Fruit fly (Drosophila melanogaster) whole organism, embryonic: Measurements from ENCODE around the gene spg.

Experiments
- Ada2b ChIP-seq: fragments of 200-800 bp; sonication (Bioruptor generic); IDR thresholded peaks from 2 replicates; pipeline ENCODE4 v1.3.6; 2022; ENCODE audit warnings: missing biosample characterization, missing genetic modification characterization
- Blimp-1 ChIP-seq: fragments of 200-800 bp; sonication (Bioruptor generic); optimal IDR thresholded peaks from 3 replicates; lab custom pipeline; 2018; ENCODE audit warnings: missing biosample characterization, missing genetic modification characterization, mild to moderate bottlenecking, moderate library complexity, missing genetic modification reagents
- CG10543 ChIP-seq: fragments of 200-800 bp; sonication (Bioruptor generic); optimal IDR thresholded peaks from 3 replicates; lab custom pipeline; 2017; ENCODE audit warnings: missing biosample characterization, mild to moderate bottlenecking, missing genetic modification characterization, moderate library complexity
- CG10979 ChIP-seq: fragments of 200-800 bp; sonication (Bioruptor generic); optimal IDR thresholded peaks from 2 replicates; lab custom pipeline; 2018; ENCODE audit warnings: missing biosample characterization, mild to moderate bottlenecking, missing genetic modification characterization, moderate library complexity
- CG12219 ChIP-seq: fragments of 200-800 bp; sonication (Bioruptor generic); optimal IDR thresholded peaks from 3 replicates; lab custom pipeline; 2018; ENCODE audit warnings: missing biosample characterization, mild to moderate bottlenecking, missing genetic modification characterization
- CG12659 ChIP-seq: fragments of 200-800 bp; sonication (Bioruptor generic); optimal IDR thresholded peaks from 3 replicates; lab custom pipeline; 2017; ENCODE audit warnings: mild to moderate bottlenecking, missing biosample characterization, missing genetic modification reagents, missing genetic modification characterization
- CG14710 ChIP-seq: fragments of 200-800 bp; sonication (Bioruptor generic); optimal IDR thresholded peaks from 3 replicates; lab custom pipeline; 2019; ENCODE audit warnings: missing biosample characterization, mild to moderate bottlenecking, missing genetic modification characterization, moderate library complexity
- CG17802 ChIP-seq: fragments of 200-800 bp; sonication (Bioruptor generic); optimal IDR thresholded peaks from 2 replicates; lab custom pipeline; 2018; ENCODE audit warnings: missing biosample characterization, mild to moderate bottlenecking, missing genetic modification characterization, moderate library complexity
- CG18262 ChIP-seq: fragments of 200-800 bp; optimal IDR thresholded peaks from 3 replicates; lab custom pipeline; 2019; ENCODE audit warnings: missing biosample characterization, mild to moderate bottlenecking, missing genetic modification characterization, moderate library complexity
- CG18599 ChIP-seq: fragments of 200-800 bp; sonication (Bioruptor generic); optimal IDR thresholded peaks from 3 replicates; lab custom pipeline; 2017; ENCODE audit warnings: missing biosample characterization, missing genetic modification characterization, mild to moderate bottlenecking, moderate library complexity, missing genetic modification reagents
- CG31365 ChIP-seq: fragments of 200-800 bp; sonication (Bioruptor generic); optimal IDR thresholded peaks from 2 replicates; lab custom pipeline; 2018; ENCODE audit warnings: missing biosample characterization, mild to moderate bottlenecking, missing genetic modification characterization
- CG3838 ChIP-seq: fragments of 200-800 bp; sonication (Bioruptor generic); optimal IDR thresholded peaks from 3 replicates; lab custom pipeline; 2016; ENCODE audit warnings: missing biosample characterization, missing genetic modification characterization
- CG6689 ChIP-seq: fragments of 200-800 bp; sonication (Bioruptor generic); IDR thresholded peaks from 2 replicates; pipeline ENCODE4 v1.3.6; 2022; ENCODE audit warnings: missing biosample characterization, missing genetic modification characterization
- CG7745 ChIP-seq: fragments of 200-800 bp; sonication (Bioruptor generic); optimal IDR thresholded peaks from 2 replicates; lab custom pipeline; 2018; ENCODE audit warnings: missing biosample characterization, mild to moderate bottlenecking, missing genetic modification characterization, moderate library complexity
- D ChIP-seq, 2 experiments: fragments of 200-800 bp in 1 of 2; fragments of >200 bp in 1 of 2; sonication (Bioruptor generic) in 1 of 2; optimal IDR thresholded peaks; 2 replicates in 1 of 2; 3 replicates in 1 of 2; lab custom pipeline; 2017; ENCODE audit warnings: mild to moderate bottlenecking in 1 of 2, missing biosample characterization in 1 of 2, missing genetic modification characterization in 1 of 2, missing genetic modification reagents in 1 of 2
- Elba2 ChIP-seq: fragments of 200-800 bp; sonication (Bioruptor generic); optimal IDR thresholded peaks from 3 replicates; lab custom pipeline; 2016; ENCODE audit warnings: missing biosample characterization, missing genetic modification characterization
- GATAe ChIP-seq: fragments of 200-800 bp; sonication (Bioruptor generic); conservative IDR thresholded peaks from 2 replicates; pipeline ENCODE4 v1.3.6; 2022; ENCODE audit warnings: missing biosample characterization, missing genetic modification characterization
- Hsf ChIP-seq: fragments of 200-800 bp; sonication (Bioruptor generic); optimal IDR thresholded peaks from 3 replicates; lab custom pipeline; 2016; ENCODE audit warnings: missing biosample characterization, missing genetic modification characterization
- MESR4 ChIP-seq: fragments of 200-800 bp; sonication (Bioruptor generic); optimal IDR thresholded peaks from 2 replicates; lab custom pipeline; 2018; ENCODE audit warnings: missing biosample characterization, mild to moderate bottlenecking, missing genetic modification characterization, moderate library complexity
- NFAT ChIP-seq: fragments of 200-800 bp; sonication (Bioruptor generic); IDR thresholded peaks from 2 replicates; pipeline ENCODE4 v1.3.6; 2022; ENCODE audit warnings: missing biosample characterization, missing genetic modification characterization
- PHDP ChIP-seq: fragments of 200-800 bp; sonication (Bioruptor generic); optimal IDR thresholded peaks from 3 replicates; lab custom pipeline; 2018; ENCODE audit warnings: missing biosample characterization, mild to moderate bottlenecking, missing genetic modification characterization, moderate library complexity
- Ptx1 ChIP-seq: fragments of 200-800 bp; sonication (Bioruptor generic); IDR thresholded peaks from 2 replicates; pipeline ENCODE4 v1.3.6; 2022; ENCODE audit warnings: missing biosample characterization, missing genetic modification characterization
- Sin3A ChIP-seq: fragments of >200 bp; optimal IDR thresholded peaks from 2 replicates; lab custom pipeline; 2018
- Xbp1 ChIP-seq: fragments of 200-800 bp; sonication (Bioruptor generic); optimal IDR thresholded peaks from 3 replicates; lab custom pipeline; 2016; ENCODE audit warnings: missing biosample characterization, mild to moderate bottlenecking, missing genetic modification characterization
- YL-1 ChIP-seq: fragments of 200-800 bp; sonication (Bioruptor generic); optimal IDR thresholded peaks from 3 replicates; lab custom pipeline; 2017; ENCODE audit warnings: missing biosample characterization, mild to moderate bottlenecking, missing genetic modification characterization
- bsh ChIP-seq, 2 experiments: fragments of 200-800 bp; sonication (Bioruptor generic); optimal IDR thresholded peaks; 2 replicates each; lab custom pipeline; 2017 to 2018; ENCODE audit warnings: mild to moderate bottlenecking in 2 of 2, missing biosample characterization in 2 of 2, missing genetic modification characterization in 2 of 2, moderate library complexity in 1 of 2
- cato ChIP-seq: fragments of 200-800 bp; sonication (Bioruptor generic); optimal IDR thresholded peaks from 2 replicates; lab custom pipeline; 2016; ENCODE audit warnings: missing biosample characterization, missing genetic modification characterization, borderline replicate concordance
- fd102C ChIP-seq: fragments of 200-800 bp; sonication (Bioruptor generic); optimal IDR thresholded peaks from 2 replicates; lab custom pipeline; 2018; ENCODE audit warnings: missing biosample characterization, mild to moderate bottlenecking, missing genetic modification characterization, moderate library complexity
- fd96Cb ChIP-seq: fragments of 200-800 bp; sonication (Bioruptor generic); optimal IDR thresholded peaks from 2 replicates; lab custom pipeline; 2018; ENCODE audit warnings: missing biosample characterization, mild to moderate bottlenecking, missing genetic modification characterization, moderate library complexity
- gem ChIP-seq: fragments of 200-800 bp; sonication (Bioruptor generic); optimal IDR thresholded peaks from 2 replicates; lab custom pipeline; 2019; ENCODE audit warnings: missing biosample characterization, mild to moderate bottlenecking, missing genetic modification characterization, moderate library complexity
- grau ChIP-seq: fragments of 200-800 bp; optimal IDR thresholded peaks from 3 replicates; lab custom pipeline; 2019; ENCODE audit warnings: missing biosample characterization, mild to moderate bottlenecking, missing genetic modification characterization, moderate library complexity
- hkb ChIP-seq, 2 experiments: fragments of 200-800 bp in 1 of 2; fragments of >200 bp in 1 of 2; sonication (Bioruptor generic) in 1 of 2; IDR thresholded peaks in 1 of 2; optimal IDR thresholded peaks in 1 of 2; 2 replicates each; pipeline versions ENCODE4 v1.3.6 to Lab custom; 2017 to 2022; ENCODE audit warnings: missing biosample characterization in 1 of 2, missing genetic modification characterization in 1 of 2
- jumu ChIP-seq: fragments of 200-800 bp; sonication (Bioruptor generic); optimal IDR thresholded peaks from 3 replicates; lab custom pipeline; 2016; ENCODE audit warnings: missing biosample characterization, missing genetic modification characterization
- ken ChIP-seq: fragments of 200-800 bp; sonication (Bioruptor generic); IDR thresholded peaks from 3 replicates; pipeline ENCODE4 v1.3.6; 2022; ENCODE audit warnings: missing biosample characterization, missing genetic modification characterization
- lmd ChIP-seq: fragments of 200-800 bp; sonication (Bioruptor generic); IDR thresholded peaks from 2 replicates; pipeline ENCODE4 v1.3.6; 2022; ENCODE audit warnings: missing biosample characterization, missing genetic modification characterization
- otp ChIP-seq: fragments of 200-800 bp; sonication (Bioruptor generic); IDR thresholded peaks from 3 replicates; pipeline ENCODE4, ENCODE4 v1.3.6; 2022; ENCODE audit warnings: missing biosample characterization, missing genetic modification characterization
- pan ChIP-seq, 4 experiments: fragments of >200 bp in 3 of 4; fragments of 200-800 bp in 1 of 4; sonication (Bioruptor generic) in 1 of 4; optimal IDR thresholded peaks in 3 of 4; IDR thresholded peaks in 1 of 4; 2 replicates each; pipeline versions ENCODE4 v1.3.6 to Lab custom; 2017 to 2022; ENCODE audit warnings: missing biosample characterization in 2 of 4, missing genetic modification characterization in 2 of 4, mixed read lengths in 1 of 4
- peb ChIP-seq: fragments of 200-800 bp; sonication (Bioruptor generic); IDR thresholded peaks from 2 replicates; pipeline ENCODE4 v1.3.6; 2022; ENCODE audit warnings: missing biosample characterization, missing genetic modification characterization
- pnt ChIP-seq: fragments of 200-800 bp; sonication (Bioruptor generic); optimal IDR thresholded peaks from 3 replicates; lab custom pipeline; 2016; ENCODE audit warnings: missing biosample characterization, missing genetic modification characterization
- row ChIP-seq: fragments of 200-800 bp; sonication (Bioruptor generic); IDR thresholded peaks from 3 replicates; pipeline ENCODE4 v1.3.6; 2022; ENCODE audit warnings: missing biosample characterization, missing genetic modification characterization
- salm ChIP-seq: fragments of 200-800 bp; sonication (Bioruptor generic); optimal IDR thresholded peaks from 2 replicates; lab custom pipeline; 2018; ENCODE audit warnings: missing biosample characterization, mild to moderate bottlenecking, missing genetic modification characterization
- sens-2 ChIP-seq: fragments of 200-800 bp; sonication (Bioruptor generic); IDR thresholded peaks from 2 replicates; pipeline ENCODE4 v1.3.6; 2022; ENCODE audit warnings: missing biosample characterization, missing genetic modification characterization
- ssp ChIP-seq: fragments of 200-800 bp; sonication (Bioruptor generic); IDR thresholded peaks from 2 replicates; pipeline ENCODE4 v1.3.6; 2022; ENCODE audit warnings: missing biosample characterization, missing genetic modification characterization
- stc ChIP-seq: fragments of 200-800 bp; sonication (Bioruptor generic); IDR thresholded peaks from 2 replicates; pipeline ENCODE4 v1.3.6; 2022; ENCODE audit warnings: missing biosample characterization, missing genetic modification characterization
- tx ChIP-seq: fragments of 200-800 bp; sonication (Bioruptor generic); optimal IDR thresholded peaks from 2 replicates; lab custom pipeline; 2016; ENCODE audit warnings: missing biosample characterization, missing genetic modification characterization
- unpg ChIP-seq: fragments of 200-800 bp; sonication (Bioruptor generic); optimal IDR thresholded peaks from 3 replicates; lab custom pipeline; 2018; ENCODE audit warnings: missing biosample characterization, mild to moderate bottlenecking, missing genetic modification characterization, moderate library complexity
- wor ChIP-seq: fragments of 200-800 bp; sonication (Bioruptor generic); IDR thresholded peaks from 2 replicates; pipeline ENCODE4 v1.3.6; 2022; ENCODE audit warnings: missing biosample characterization, missing genetic modification characterization
- z ChIP-seq: fragments of 200-800 bp; sonication (Bioruptor generic); IDR thresholded peaks from 3 replicates; pipeline ENCODE4 v1.3.6; 2022; ENCODE audit warnings: missing biosample characterization, missing genetic modification characterization

Gene spg

dm6 chr3R:28904174-28904573, 59.1 kb downstream of the spg start (continued):
- TF ChIP-seq fd96Cb = peak; percentile 58
- peak; percentile 74 for TF ChIP-seq gem
- no peak for TF ChIP-seq peb
- peak; percentile 21 for TF ChIP-seq jumu (GFP tag; lab: Kevin White, UChicago)
- TF ChIP-seq GATAe (GFP tag; lab: Robert Waterston, UW) = no peak
- TF ChIP-seq CG7745 (tag; lab: Kevin White, UChicago) = no peak
- no peak for TF ChIP-seq CG3838 (GFP tag; lab: Kevin White, UChicago)
- TF ChIP-seq CG18262 (tag; lab: Kevin White, UChicago) = peak; percentile 62
- TF ChIP-seq grau (tag; lab: Kevin White, UChicago) = peak; percentile 44
- TF ChIP-seq Xbp1 (GFP tag; lab: Kevin White, UChicago) = peak; percentile 14
- TF ChIP-seq pnt (GFP tag; lab: Kevin White, UChicago) = peak; percentile 53
- no peak for TF ChIP-seq YL-1 (GFP tag; lab: Kevin White, UChicago)
- TF ChIP-seq salm (tag; lab: Kevin White, UChicago) = no peak
- no peak for TF ChIP-seq CG10543
- TF ChIP-seq sens-2 (GFP tag; lab: Robert Waterston, UW) = peak; percentile 17; the same call in 1 of the 2 replicates
- peak; percentile 9 for TF ChIP-seq CG12659 (GFP tag; lab: Kevin White, UChicago)
- TF ChIP-seq CG10979 = peak; percentile 65
- TF ChIP-seq fd102C (GFP tag; lab: Kevin White, UChicago) = no peak
- peak; percentile 27; the same call in 1 of the 2 replicates for TF ChIP-seq ssp (GFP tag; lab: Robert Waterston, UW)
- TF ChIP-seq wor (GFP tag; lab: Robert Waterston, UW) = peak; percentile 49; the same call in 1 of the 2 replicates
- TF ChIP-seq stc = peak; percentile 45; the same call in 1 of the 2 replicates
- TF ChIP-seq Hsf (GFP tag; lab: Kevin White, UChicago) = peak; percentile 5
- TF ChIP-seq tx = no peak
- no peak for TF ChIP-seq MESR4 (GFP tag; lab: Kevin White, UChicago)
- TF ChIP-seq z (GFP tag; lab: Robert Waterston, UW) = 0 out of 3 replicates have a peak, but pooled peaks have one; percentile 21
- TF ChIP-seq PHDP = peak; percentile 66
- TF ChIP-seq D (optimal IDR thresholded peaks at IDR 0.05; lab: Kevin White, UChicago) = no peak
- peak; percentile 10 for TF ChIP-seq D (GFP tag; optimal IDR thresholded peaks at IDR 0.05; lab: Kevin White, UChicago)
- TF ChIP-seq cato = no peak
- TF ChIP-seq ken (GFP tag; lab: Robert Waterston, UW) = peak; percentile 45; the same call in 1 of the 3 replicates
- TF ChIP-seq bsh (GFP tag; optimal IDR thresholded peaks at IDR 0.05; lab: Kevin White, UChicago) = peak; percentile 1 to 73
- TF ChIP-seq row (GFP tag; lab: Robert Waterston, UW) = peak; percentile 62
- peak; percentile 33 for TF ChIP-seq CG14710 (tag; lab: Kevin White, UChicago)
- peak; percentile 67 for TF ChIP-seq Blimp-1 (GFP tag; lab: Kevin White, UChicago)
- no peak for TF ChIP-seq CG31365
- TF ChIP-seq CG12219 (GFP tag; lab: Kevin White, UChicago) = peak; percentile 27
- no peak for TF ChIP-seq Elba2
- peak; percentile 4 for TF ChIP-seq CG18599
- 0 out of 2 replicates have a peak, but pooled peaks have one; percentile 30 for TF ChIP-seq NFAT
- no peak for TF ChIP-seq Sin3A
- peak; percentile 70 for TF ChIP-seq unpg (GFP tag; lab: Kevin White, UChicago)
- no peak for TF ChIP-seq pan (optimal IDR thresholded peaks at IDR 0.05; lab: Kevin White, UChicago)
- peak in 1 of 2 experiments; percentile 76 for TF ChIP-seq pan (GFP tag; optimal IDR thresholded peaks at IDR 0.05 in 1 of 2, IDR thresholded peaks at IDR 0.05 in 1 of 2)
- peak; percentile 8 for TF ChIP-seq CG17802 (tag; lab: Kevin White, UChicago)
- peak; percentile 60 for TF ChIP-seq CG6689
- TF ChIP-seq hkb (optimal IDR thresholded peaks at IDR 0.05; lab: Kevin White, UChicago) = no peak
- TF ChIP-seq hkb (GFP tag; IDR thresholded peaks at IDR 0.05; lab: Robert Waterston, UW) = peak; percentile 57; the same call in 1 of the 2 replicates
- peak; percentile 22; the same call in 1 of the 2 replicates for TF ChIP-seq Ada2b (GFP tag; lab: Robert Waterston, UW)
- 0 out of 3 replicates have a peak, but pooled peaks have one; percentile 17 for TF ChIP-seq otp (GFP tag; lab: Robert Waterston, UW)
- peak; percentile 60; the same call in 1 of the 2 replicates for TF ChIP-seq Ptx1 (GFP tag; lab: Robert Waterston, UW)
- TF ChIP-seq lmd = peak; percentile 66
